Worm (Caenorhabditis elegans): ENCODE results near the gene acc-4.

Gene acc-4

DNA sequence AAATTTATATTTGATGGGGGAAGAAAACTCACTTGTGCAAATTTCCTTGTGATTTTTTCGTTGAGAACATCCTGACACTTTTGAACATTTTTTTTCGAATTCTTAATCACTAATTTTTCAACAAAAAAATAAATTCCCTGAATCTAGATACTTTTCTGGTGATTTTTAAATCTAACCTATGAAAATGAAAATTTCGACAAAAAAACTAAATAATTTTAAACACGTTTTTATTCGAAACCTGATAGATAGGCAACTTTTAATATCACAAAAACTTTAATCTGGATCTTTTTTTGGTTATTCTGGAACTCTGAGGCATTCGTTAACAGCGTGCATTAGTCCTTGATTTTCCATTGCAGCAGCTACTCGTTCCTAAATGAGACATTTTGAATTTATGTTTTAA lies 47.1 kb downstream of the acc-4 start, which contains the start of gene F45G2.9:
Gene F45G2.9 (minus strand): TSS at position 101 of the 400 bp plus-strand sequence.
- TF ChIP-seq ceh-45 (GFP tag; IDR thresholded peaks at IDR 0.05) (no peak), unc-55 (GFP tag; optimal IDR thresholded peaks at IDR 0.05) (no peak), K09A11.1 (tag; optimal IDR thresholded peaks at IDR 0.05; ENCODE audit: insufficient read depth) (no peak), che-1 (tag; optimal IDR thresholded peaks at IDR 0.05) (no peak), ahr-1 (tag; optimal IDR thresholded peaks at IDR 0.05) (no peak), ref-2 (tag; optimal IDR thresholded peaks at IDR 0.05) (no peak), pat-9 (tag; optimal IDR thresholded peaks at IDR 0.05) (no peak), madf-2 (tag; optimal IDR thresholded peaks at IDR 0.05) (no peak), tbx-7 (tag; optimal IDR thresholded peaks at IDR 0.05) (no peak), sox-4 (tag; optimal IDR thresholded peaks at IDR 0.05) (no peak), ttx-3 (tag; optimal IDR thresholded peaks at IDR 0.05) (no peak), zip-5 (tag; optimal IDR thresholded peaks at IDR 0.05) (no peak), unc-3 (GFP tag; conservative IDR thresholded peaks at IDR 0.05) (no peak), unc-3 (tag; optimal IDR thresholded peaks at IDR 0.05) (no peak), tbx-2 (tag; optimal IDR thresholded peaks at IDR 0.05) (no peak), sox-2 (GFP tag; IDR thresholded peaks at IDR 0.05) (no peak), unc-42 (tag; optimal IDR thresholded peaks at IDR 0.05) (no peak), pag-3 (tag; optimal IDR thresholded peaks at IDR 0.05; ENCODE audit: borderline replicate concordance) (no peak)

DNA sequence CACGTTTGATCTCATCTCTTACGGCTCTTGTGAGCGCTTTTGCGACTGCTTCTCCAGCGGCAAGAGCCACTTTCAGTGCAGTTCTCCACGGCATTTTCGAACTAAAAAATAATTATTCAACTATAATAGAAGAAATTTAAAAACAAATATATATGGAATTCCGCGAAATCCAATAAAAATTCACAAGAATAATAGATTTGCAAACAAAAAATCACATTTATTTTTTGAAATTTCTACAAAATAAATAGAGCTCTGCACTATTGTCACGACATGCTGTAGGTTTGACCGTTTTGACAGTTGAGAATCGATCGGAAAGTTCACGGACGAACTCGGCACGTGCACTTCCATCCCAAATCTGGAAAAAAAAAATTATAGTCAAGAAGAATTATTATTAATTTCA lies 48.4 kb downstream of the acc-4 start, which contains the start of gene F45G2.8:
Gene F45G2.8 (minus strand): TSS at position 101 of the 400 bp plus-strand sequence.
- TF ChIP-seq sox-4 (tag; optimal IDR thresholded peaks at IDR 0.05) (no peak), pha-4 (tag; optimal IDR thresholded peaks at IDR 0.05) (no peak), elt-4 (tag; optimal IDR thresholded peaks at IDR 0.05) (no peak), ref-2 (tag; optimal IDR thresholded peaks at IDR 0.05) (no peak), Y22D7AL.16 (tag; optimal IDR thresholded peaks at IDR 0.05) (no peak), ceh-9 (tag; optimal IDR thresholded peaks at IDR 0.05) (no peak), syd-9 (tag; optimal IDR thresholded peaks at IDR 0.05) (no peak), ceh-34 (tag; optimal IDR thresholded peaks at IDR 0.05) (no peak), madf-2 (tag; optimal IDR thresholded peaks at IDR 0.05) (no peak), fax-1 (tag; optimal IDR thresholded peaks at IDR 0.05) (no peak), C08G9.2 (tag; optimal IDR thresholded peaks at IDR 0.05) (no peak), unc-55 (GFP tag; optimal IDR thresholded peaks at IDR 0.05) (no peak), T23F11.4 (GFP tag; optimal IDR thresholded peaks at IDR 0.05) (no peak), hlh-13 (GFP tag; optimal IDR thresholded peaks at IDR 0.05) (no peak)

DNA sequence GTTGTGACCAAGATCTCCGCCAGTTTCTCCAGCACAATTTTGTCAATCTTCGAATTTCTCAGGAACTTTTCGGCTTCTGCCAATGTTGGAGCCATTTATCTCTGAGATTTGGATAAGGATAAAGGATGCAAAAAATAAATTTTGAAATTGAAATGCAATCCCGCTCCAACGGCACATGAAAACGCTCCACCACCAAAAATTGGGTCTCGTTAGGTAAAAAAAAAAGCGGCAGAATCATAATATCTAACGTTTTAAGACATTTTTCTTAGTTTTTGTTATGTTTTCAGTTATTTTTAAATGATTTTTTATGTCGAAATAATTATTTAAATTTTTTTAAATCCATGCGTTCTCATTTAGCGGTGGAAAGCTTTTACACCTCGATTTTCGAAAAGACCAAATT lies 49.5 kb downstream of the acc-4 start, which contains the start of gene F45G2.7:
Gene F45G2.7 (minus strand): TSS at position 101 of the 400 bp plus-strand sequence.
- TF ChIP-seq nfya-1 (tag; optimal IDR thresholded peaks at IDR 0.05) = no peak
- no peak for TF ChIP-seq ceh-9 (tag; optimal IDR thresholded peaks at IDR 0.05)
- TF ChIP-seq nhr-232 (tag; optimal IDR thresholded peaks at IDR 0.05) = no peak
- no peak for TF ChIP-seq ahr-1 (tag; optimal IDR thresholded peaks at IDR 0.05)
- no peak for TF ChIP-seq tbx-7 (tag; optimal IDR thresholded peaks at IDR 0.05)
- no peak for TF ChIP-seq hlh-13 (GFP tag; optimal IDR thresholded peaks at IDR 0.05)
- no peak for TF ChIP-seq eyg-1 (tag; optimal IDR thresholded peaks at IDR 0.05)
- TF ChIP-seq sox-2 (GFP tag; IDR thresholded peaks at IDR 0.05) = no peak
- no peak for TF ChIP-seq unc-86 (tag; optimal IDR thresholded peaks at IDR 0.05)
- no peak for TF ChIP-seq lin-11 (tag; optimal IDR thresholded peaks at IDR 0.05)
- no peak for TF ChIP-seq T23F11.4 (GFP tag; optimal IDR thresholded peaks at IDR 0.05)
- no peak for TF ChIP-seq F13H6.1 (tag; optimal IDR thresholded peaks at IDR 0.05)
- no peak for TF ChIP-seq odd-2 (tag; optimal IDR thresholded peaks at IDR 0.05)
- TF ChIP-seq dmd-4 (tag; optimal IDR thresholded peaks at IDR 0.05; ENCODE audit: borderline replicate concordance) = no peak
- no peak for TF ChIP-seq fkh-6 (tag; optimal IDR thresholded peaks at IDR 0.05)
- no peak for TF ChIP-seq lim-6 (tag; optimal IDR thresholded peaks at IDR 0.05)
- no peak for TF ChIP-seq ama-1 (optimal IDR thresholded peaks at IDR 0.05)
- no peak for TF ChIP-seq dve-1 (tag; optimal IDR thresholded peaks at IDR 0.05)
- no peak for TF ChIP-seq ceh-48 (tag; optimal IDR thresholded peaks at IDR 0.05)
- no peak for TF ChIP-seq sox-4 (tag; optimal IDR thresholded peaks at IDR 0.05)

Data from whole organism, late embryonic.